5 fruit fly cellular contexts compared by ENCODE assay signal in the genomic region with DNA sequence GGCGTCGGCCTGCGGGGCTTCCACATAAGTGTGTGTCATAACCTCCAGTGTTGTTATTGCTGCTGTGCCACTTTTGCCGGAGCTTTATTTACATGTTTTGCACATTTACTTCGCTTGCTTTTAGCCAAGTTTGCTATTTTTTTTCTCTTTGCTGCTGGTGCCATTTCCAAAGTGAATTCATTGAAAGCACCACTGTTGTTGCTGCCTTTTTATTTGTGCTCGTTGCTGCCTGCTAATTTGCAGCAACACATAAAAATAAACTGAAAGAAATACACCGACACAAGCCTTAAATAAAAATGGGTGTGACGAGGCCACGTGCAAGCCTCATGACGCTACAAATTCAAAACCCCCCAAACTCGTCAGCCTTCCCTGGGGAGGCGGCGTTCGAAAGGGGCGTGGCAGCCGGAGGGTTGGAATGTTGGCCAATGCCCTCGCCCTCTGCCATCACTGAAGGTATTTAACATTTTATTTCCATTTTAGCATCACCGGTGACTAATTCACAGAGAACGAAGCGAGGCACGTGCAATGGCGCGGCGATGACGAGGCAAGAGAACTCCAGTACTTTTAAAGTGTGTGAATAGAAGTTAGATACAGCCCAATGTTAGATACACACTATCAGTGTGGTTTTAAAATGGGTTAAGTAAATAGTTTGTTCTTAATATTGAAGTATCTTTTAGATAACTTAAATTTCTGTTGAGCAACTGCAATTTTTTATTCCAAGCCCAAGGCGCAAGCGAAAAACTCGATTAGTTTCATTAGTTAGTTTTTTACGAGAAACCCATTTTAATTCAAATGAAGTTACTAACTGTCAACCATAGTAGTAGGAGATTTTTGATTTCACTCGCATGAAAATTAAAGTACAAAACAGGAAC.
A peak's percentile ranks its signal among the peaks of the same experiment; 100 is the strongest.
TF ChIP-seq lines count a peak whose summit lies in the region.

A gene (plus strand): TSS at position 822 of the 872 bp plus-strand sequence.

- TF ChIP-seq CTCF in whole organism, embryonic (GFP tag; optimal IDR thresholded peaks at IDR 0.05; lab: Kevin White, UChicago), result no peak

TF ChIP-seq in whole organism, adult, 20 proteins besides CTCF, POLR2A, EP300 and RAD21:
- TF ChIP-seq Clk (GFP tag; optimal IDR thresholded peaks at IDR 0.05; lab: Kevin White, UChicago) (no peak), tj (GFP tag; optimal IDR thresholded peaks at IDR 0.05; lab: Kevin White, UChicago) (peak; percentile 95), kay (GFP tag; lab: Kevin White, UChicago; ENCODE audit: borderline replicate concordance) (peak; percentile 70)

TF ChIP-seq in whole organism, embryonic, 481 proteins besides CTCF, POLR2A, EP300 and RAD21:
- TF ChIP-seq Ets65A (GFP tag; lab: Kevin White, UChicago), result peak; percentile 59
- 0 out of 2 replicates have a peak, but pooled peaks have one; percentile 11 for TF ChIP-seq Drgx (GFP tag; IDR thresholded peaks at IDR 0.05; lab: Robert Waterston, UW)
- no peak for TF ChIP-seq cad (GFP tag; optimal IDR thresholded peaks at IDR 0.05; lab: Kevin White, UChicago)
- TF ChIP-seq CG1529 (GFP tag; optimal IDR thresholded peaks at IDR 0.05; lab: Kevin White, UChicago), result no peak
- TF ChIP-seq CG10462 (GFP tag; optimal IDR thresholded peaks at IDR 0.05; lab: Kevin White, UChicago), result no peak
- TF ChIP-seq cwo (GFP tag; optimal IDR thresholded peaks at IDR 0.05; lab: Kevin White, UChicago), result peak; percentile 65
- TF ChIP-seq lilli (GFP tag; optimal IDR thresholded peaks at IDR 0.05; lab: Kevin White, UChicago), result no peak
- TF ChIP-seq sd (tag; optimal IDR thresholded peaks at IDR 0.05; lab: Kevin White, UChicago), result peak; percentile 71
- TF ChIP-seq CG11504 (tag; optimal IDR thresholded peaks at IDR 0.05; lab: Kevin White, UChicago), result peak; percentile 7
- no peak for TF ChIP-seq Nf-YB (GFP tag; optimal IDR thresholded peaks at IDR 0.05; lab: Kevin White, UChicago)
- 0 out of 2 replicates have a peak, but pooled peaks have one; percentile 6 for TF ChIP-seq ttk (GFP tag; IDR thresholded peaks at IDR 0.05; lab: Robert Waterston, UW)
- TF ChIP-seq vvl (GFP tag; IDR thresholded peaks at IDR 0.05; lab: Robert Waterston, UW), result 0 out of 2 replicates have a peak, but pooled peaks have one; percentile 27
- TF ChIP-seq lab (GFP tag; optimal IDR thresholded peaks at IDR 0.05; lab: Kevin White, UChicago), result peak; percentile 16
- TF ChIP-seq abd-A (tag; optimal IDR thresholded peaks at IDR 0.05; lab: Kevin White, UChicago), result peak; percentile 51
- TF ChIP-seq Med (GFP tag; lab: Kevin White, UChicago), result peak; percentile 36
- peak; percentile 36 for TF ChIP-seq Hey (tag; optimal IDR thresholded peaks at IDR 0.05; lab: Kevin White, UChicago)
- TF ChIP-seq Dref (GFP tag; IDR thresholded peaks at IDR 0.05; lab: Robert Waterston, UW), result no peak
- no peak for TF ChIP-seq CG3163 (GFP tag; optimal IDR thresholded peaks at IDR 0.05; lab: Kevin White, UChicago)
- TF ChIP-seq otp (GFP tag; IDR thresholded peaks at IDR 0.05; lab: Robert Waterston, UW), result no peak

TF ChIP-seq in whole organism, prepupa, 60 proteins besides CTCF, POLR2A, EP300 and RAD21:
- TF ChIP-seq Hr4 (GFP tag; optimal IDR thresholded peaks at IDR 0.05; lab: Kevin White, UChicago) (no peak), CG8119 (GFP tag; IDR thresholded peaks at IDR 0.05; lab: Robert Waterston, UW) (peak; percentile 34; the same call in 1 of the 3 replicates), CG6163 (GFP tag; IDR thresholded peaks at IDR 0.05; lab: Robert Waterston, UW) (0 out of 3 replicates have a peak, but pooled peaks have one; percentile 30), Eip93F (GFP tag; optimal IDR thresholded peaks at IDR 0.05; lab: Kevin White, UChicago) (no peak), OdsH (GFP tag; optimal IDR thresholded peaks at IDR 0.05; lab: Kevin White, UChicago) (no peak), Hr39 (GFP tag; optimal IDR thresholded peaks at IDR 0.05; lab: Kevin White, UChicago) (no peak), Eip78C (GFP tag; lab: Kevin White, UChicago) (peak; percentile 24), CG6276 (GFP tag; optimal IDR thresholded peaks at IDR 0.05; lab: Kevin White, UChicago) (peak; percentile 24), Gug (GFP tag; IDR thresholded peaks at IDR 0.05; lab: Robert Waterston, UW) (no peak), CG10669 (GFP tag; optimal IDR thresholded peaks at IDR 0.05; lab: Kevin White, UChicago) (no peak), CG6792 (GFP tag; optimal IDR thresholded peaks at IDR 0.05; lab: Kevin White, UChicago) (no peak), eg (GFP tag; IDR thresholded peaks at IDR 0.05; lab: Robert Waterston, UW) (0 out of 3 replicates have a peak, but pooled peaks have one; percentile 37), salr (GFP tag; optimal IDR thresholded peaks at IDR 0.05; lab: Kevin White, UChicago) (no peak), lz (GFP tag; optimal IDR thresholded peaks at IDR 0.05; lab: Kevin White, UChicago) (no peak), CG11902 (GFP tag; optimal IDR thresholded peaks at IDR 0.05; lab: Kevin White, UChicago) (no peak), CG8632 (GFP tag; optimal IDR thresholded peaks at IDR 0.05; lab: Kevin White, UChicago) (no peak), acj6 (GFP tag; optimal IDR thresholded peaks at IDR 0.05; lab: Kevin White, UChicago) (no peak), CG4318 (GFP tag; optimal IDR thresholded peaks at IDR 0.05; lab: Kevin White, UChicago) (no peak), CG3032 (tag; optimal IDR thresholded peaks at IDR 0.05; lab: Kevin White, UChicago) (no peak)

TF ChIP-seq in whole organism, pupa, 21 proteins besides CTCF, POLR2A, EP300 and RAD21:
- TF ChIP-seq CG8301 (tag; optimal IDR thresholded peaks at IDR 0.05; lab: Kevin White, UChicago) (no peak), EcR (GFP tag; optimal IDR thresholded peaks at IDR 0.05; lab: Kevin White, UChicago) (peak; percentile 27)

TF ChIP-seq in whole organism, wandering third instar larva, 38 proteins besides CTCF, POLR2A, EP300 and RAD21:
- TF ChIP-seq Mio (GFP tag; optimal IDR thresholded peaks at IDR 0.05; lab: Kevin White, UChicago) (no peak), lola (GFP tag; optimal IDR thresholded peaks at IDR 0.05; lab: Kevin White, UChicago) (no peak), dsf (GFP tag; optimal IDR thresholded peaks at IDR 0.05; lab: Kevin White, UChicago; ENCODE audit: borderline replicate concordance) (no peak), Rel (GFP tag; optimal IDR thresholded peaks at IDR 0.05; lab: Kevin White, UChicago) (no peak), Rel (tag; optimal IDR thresholded peaks at IDR 0.05; lab: Kevin White, UChicago) (peak; percentile 73), sage (GFP tag; optimal IDR thresholded peaks at IDR 0.05; lab: Kevin White, UChicago) (no peak), HLH106 (tag; optimal IDR thresholded peaks at IDR 0.05; lab: Kevin White, UChicago) (no peak), OdsH (GFP tag; optimal IDR thresholded peaks at IDR 0.05; lab: Kevin White, UChicago) (no peak)
